Fruit fly (Drosophila melanogaster) whole organism, embryonic: Measurements from ENCODE around the gene caps.

Source experiments
- Antp ChIP-seq: fragments of 200-800 bp; sonication (Bioruptor generic); optimal IDR thresholded peaks from 3 replicates; lab custom pipeline; 2016; ENCODE audit warnings: missing biosample characterization, missing genetic modification characterization
- Asciz ChIP-seq: fragments of 200-800 bp; sonication (Bioruptor generic); optimal IDR thresholded peaks from 2 replicates; lab custom pipeline; 2017; ENCODE audit warnings: missing biosample characterization, mild to moderate bottlenecking, missing genetic modification characterization, missing genetic modification reagents
- C15 ChIP-seq: fragments of 200-800 bp; sonication (Bioruptor generic); IDR thresholded peaks from 3 replicates; pipeline ENCODE4 v1.3.6; 2022; ENCODE audit warnings: missing biosample characterization, missing genetic modification characterization
- CG11093 ChIP-seq: fragments of 200-800 bp; sonication (Bioruptor generic); IDR thresholded peaks from 3 replicates; pipeline ENCODE4 v1.3.6; 2022; ENCODE audit warnings: missing biosample characterization, missing genetic modification characterization
- CG11696 ChIP-seq: fragments of 200-800 bp; sonication (Bioruptor generic); IDR thresholded peaks from 2 replicates; pipeline ENCODE4 v1.3.6; 2022; ENCODE audit warnings: missing biosample characterization, missing genetic modification characterization
- CG14667 ChIP-seq: fragments of 200-800 bp; sonication (Bioruptor generic); IDR thresholded peaks from 2 replicates; pipeline ENCODE4 v1.3.6; 2022; ENCODE audit warnings: missing biosample characterization, missing genetic modification characterization
- CG14710 ChIP-seq: fragments of 200-800 bp; sonication (Bioruptor generic); optimal IDR thresholded peaks from 3 replicates; lab custom pipeline; 2019; ENCODE audit warnings: missing biosample characterization, mild to moderate bottlenecking, missing genetic modification characterization, moderate library complexity
- CG15601 ChIP-seq: fragments of 200-800 bp; sonication (Bioruptor generic); optimal IDR thresholded peaks from 3 replicates; lab custom pipeline; 2019; ENCODE audit warnings: missing biosample characterization, mild to moderate bottlenecking, missing genetic modification characterization, moderate library complexity
- CG17568 ChIP-seq: fragments of 200-800 bp; sonication (Bioruptor generic); optimal IDR thresholded peaks from 2 replicates; lab custom pipeline; 2018; ENCODE audit warnings: missing biosample characterization, mild to moderate bottlenecking, missing genetic modification characterization, moderate library complexity
- CG1792 ChIP-seq: fragments of 200-800 bp; sonication (Bioruptor generic); optimal IDR thresholded peaks from 2 replicates; lab custom pipeline; 2016; ENCODE audit warnings: missing biosample characterization, missing genetic modification characterization
- CG2120 ChIP-seq: fragments of 200-800 bp; sonication (Bioruptor generic); optimal IDR thresholded peaks from 3 replicates; lab custom pipeline; 2016; ENCODE audit warnings: missing biosample characterization, missing genetic modification characterization
- CG2202 ChIP-seq: fragments of 200-800 bp; sonication (Bioruptor generic); optimal IDR thresholded peaks from 2 replicates; lab custom pipeline; 2018; ENCODE audit warnings: missing biosample characterization, mild to moderate bottlenecking, missing genetic modification characterization
- CG4282 ChIP-seq: fragments of 200-800 bp; sonication (Bioruptor generic); optimal IDR thresholded peaks from 2 replicates; lab custom pipeline; 2016; ENCODE audit warnings: missing biosample characterization, missing genetic modification characterization
- CG43689 ChIP-seq: fragments of 200-800 bp; sonication (Bioruptor generic); IDR thresholded peaks from 2 replicates; pipeline ENCODE4 v1.3.6; 2022; ENCODE audit warnings: missing biosample characterization, missing genetic modification characterization
- CG4730 ChIP-seq: fragments of 200-800 bp; sonication (Bioruptor generic); IDR thresholded peaks from 2 replicates; pipeline ENCODE4 v1.3.6; 2022; ENCODE audit warnings: missing biosample characterization, missing genetic modification characterization
- CG4820 ChIP-seq: fragments of 200-800 bp; sonication (Bioruptor generic); optimal IDR thresholded peaks from 3 replicates; lab custom pipeline; 2016; ENCODE audit warnings: missing biosample characterization, missing genetic modification characterization
- CG7372 ChIP-seq: fragments of 200-800 bp; sonication (Bioruptor generic); IDR thresholded peaks from 2 replicates; pipeline ENCODE4 v1.3.6; 2022; ENCODE audit warnings: missing biosample characterization, missing genetic modification characterization
- CG8944 ChIP-seq: fragments of 200-800 bp; sonication (Bioruptor generic); optimal IDR thresholded peaks from 3 replicates; lab custom pipeline; 2016; ENCODE audit warnings: missing biosample characterization, missing genetic modification characterization
- CG9215 ChIP-seq: fragments of 200-800 bp; sonication (Bioruptor generic); IDR thresholded peaks from 2 replicates; pipeline ENCODE4 v1.3.6; 2022; ENCODE audit warnings: missing biosample characterization, missing genetic modification characterization
- CG9817 ChIP-seq: fragments of 200-800 bp; sonication (Bioruptor generic); optimal IDR thresholded peaks from 2 replicates; lab custom pipeline; 2018; ENCODE audit warnings: missing biosample characterization, mild to moderate bottlenecking, missing genetic modification characterization, moderate library complexity
- Chrac-16 ChIP-seq: fragments of 200-800 bp; sonication (Bioruptor generic); optimal IDR thresholded peaks from 3 replicates; lab custom pipeline; 2016; ENCODE audit warnings: missing biosample characterization, missing genetic modification characterization
- D19B ChIP-seq: fragments of 200-800 bp; sonication (Bioruptor generic); optimal IDR thresholded peaks from 2 replicates; lab custom pipeline; 2017; ENCODE audit warnings: missing biosample characterization, mild to moderate bottlenecking, missing genetic modification characterization
- Fer1 ChIP-seq: fragments of 200-800 bp; sonication (Bioruptor generic); optimal IDR thresholded peaks from 2 replicates; lab custom pipeline; 2017; ENCODE audit warnings: missing biosample characterization, mild to moderate bottlenecking, missing genetic modification characterization
- H15 ChIP-seq: fragments of 200-800 bp; sonication (Bioruptor generic); IDR thresholded peaks from 3 replicates; pipeline ENCODE4 v1.3.6; 2022; ENCODE audit warnings: missing biosample characterization, missing genetic modification characterization
- Hmx ChIP-seq: fragments of 200-800 bp; sonication (Bioruptor generic); optimal IDR thresholded peaks from 2 replicates; lab custom pipeline; 2016; ENCODE audit warnings: missing biosample characterization, missing genetic modification characterization
- MTF-1 ChIP-seq: fragments of 200-800 bp; sonication (Bioruptor generic); optimal IDR thresholded peaks from 2 replicates; lab custom pipeline; 2018; ENCODE audit warnings: missing biosample characterization, mild to moderate bottlenecking, missing genetic modification characterization, borderline replicate concordance
- Max ChIP-seq: fragments of 200-800 bp; sonication (Bioruptor generic); optimal IDR thresholded peaks from 2 replicates; lab custom pipeline; 2016; ENCODE audit warnings: missing biosample characterization, mild to moderate bottlenecking, missing genetic modification characterization
- Meics ChIP-seq: fragments of 200-800 bp; sonication (Bioruptor generic); optimal IDR thresholded peaks from 2 replicates; lab custom pipeline; 2017; ENCODE audit warnings: missing biosample characterization, mild to moderate bottlenecking, missing genetic modification characterization
- Mrtf ChIP-seq: fragments of 200-800 bp; sonication (Bioruptor generic); IDR thresholded peaks from 3 replicates; pipeline ENCODE4 v1.3.6; 2022; ENCODE audit warnings: missing biosample characterization, missing genetic modification characterization
- NC2α ChIP-seq: fragments of 200-800 bp; sonication (Bioruptor generic); optimal IDR thresholded peaks from 2 replicates; lab custom pipeline; 2016; ENCODE audit warnings: missing biosample characterization, missing genetic modification characterization
- Nf-YB ChIP-seq: fragments of 200-800 bp; sonication (Bioruptor generic); optimal IDR thresholded peaks from 3 replicates; lab custom pipeline; 2019; ENCODE audit warnings: missing biosample characterization, mild to moderate bottlenecking, missing genetic modification characterization, moderate library complexity
- Xbp1 ChIP-seq: fragments of 200-800 bp; sonication (Bioruptor generic); optimal IDR thresholded peaks from 3 replicates; lab custom pipeline; 2016; ENCODE audit warnings: missing biosample characterization, mild to moderate bottlenecking, missing genetic modification characterization
- ara ChIP-seq: fragments of 200-800 bp; sonication (Bioruptor generic); IDR thresholded peaks from 2 replicates; pipeline ENCODE4 v1.3.6; 2022; ENCODE audit warnings: missing biosample characterization, missing genetic modification characterization
- ato ChIP-seq: fragments of 200-800 bp; sonication (Bioruptor generic); IDR thresholded peaks from 2 replicates; pipeline ENCODE4 v1.3.6; 2022; ENCODE audit warnings: missing biosample characterization, missing genetic modification characterization; ENCODE audit not compliant: partially characterized antibody
- chinmo ChIP-seq: fragments of 200-800 bp; sonication (Bioruptor generic); IDR thresholded peaks from 4 replicates; pipeline ENCODE4 v1.3.6; 2022; ENCODE audit warnings: missing biosample characterization, missing genetic modification characterization; ENCODE audit not compliant: partially characterized antibody
- emc ChIP-seq: fragments of 200-800 bp; sonication (Bioruptor generic); optimal IDR thresholded peaks from 2 replicates; lab custom pipeline; 2016; ENCODE audit warnings: missing biosample characterization, missing genetic modification characterization
- gce ChIP-seq: fragments of 200-800 bp; sonication (Bioruptor generic); IDR thresholded peaks from 3 replicates; pipeline ENCODE4 v1.3.6; 2022; ENCODE audit warnings: missing biosample characterization, missing genetic modification characterization
- gfzf ChIP-seq: fragments of 200-800 bp; sonication (Bioruptor generic); optimal IDR thresholded peaks from 2 replicates; lab custom pipeline; 2016; ENCODE audit warnings: missing biosample characterization, mild to moderate bottlenecking, missing genetic modification characterization, moderate library complexity
- oc ChIP-seq: fragments of 200-800 bp; sonication (Bioruptor generic); optimal IDR thresholded peaks from 2 replicates; lab custom pipeline; 2018; ENCODE audit warnings: missing biosample characterization, mild to moderate bottlenecking, missing genetic modification characterization, moderate library complexity
- odd ChIP-seq: fragments of 200-800 bp; sonication (Bioruptor generic); optimal IDR thresholded peaks from 2 replicates; lab custom pipeline; 2017; ENCODE audit warnings: missing biosample characterization, mild to moderate bottlenecking, missing genetic modification characterization
- pan ChIP-seq, 4 experiments: fragments of >200 bp in 3 of 4; fragments of 200-800 bp in 1 of 4; sonication (Bioruptor generic) in 1 of 4; optimal IDR thresholded peaks in 3 of 4; IDR thresholded peaks in 1 of 4; 2 replicates each; pipeline versions ENCODE4 v1.3.6 to Lab custom; 2017 to 2022; ENCODE audit warnings: missing biosample characterization in 2 of 4, missing genetic modification characterization in 2 of 4, mixed read lengths in 1 of 4
- ranshi ChIP-seq: fragments of 200-800 bp; sonication (Bioruptor generic); IDR thresholded peaks from 2 replicates; pipeline ENCODE4 v1.3.6; 2022; ENCODE audit warnings: missing biosample characterization, missing genetic modification characterization
- ro ChIP-seq: fragments of 200-800 bp; sonication (Bioruptor generic); IDR thresholded peaks from 2 replicates; pipeline ENCODE4 v1.3.6; 2022; ENCODE audit warnings: missing biosample characterization, missing genetic modification characterization
- run ChIP-seq: fragments of 200-800 bp; sonication (Bioruptor generic); optimal IDR thresholded peaks from 3 replicates; lab custom pipeline; 2018; ENCODE audit warnings: missing biosample characterization, mild to moderate bottlenecking, missing genetic modification characterization
- sd ChIP-seq: fragments of 200-800 bp; sonication (Bioruptor generic); optimal IDR thresholded peaks from 3 replicates; lab custom pipeline; 2018; ENCODE audit warnings: missing biosample characterization, mild to moderate bottlenecking, missing genetic modification characterization, moderate library complexity
- shn ChIP-seq: fragments of 200-800 bp; sonication (Bioruptor generic); optimal IDR thresholded peaks from 3 replicates; lab custom pipeline; 2016; ENCODE audit warnings: missing biosample characterization, missing genetic modification characterization
- slbo ChIP-seq: fragments of 200-800 bp; sonication (Bioruptor generic); IDR thresholded peaks from 2 replicates; pipeline ENCODE4 v1.3.6; 2022; ENCODE audit warnings: missing biosample characterization, missing genetic modification characterization
- stc ChIP-seq: fragments of 200-800 bp; sonication (Bioruptor generic); IDR thresholded peaks from 2 replicates; pipeline ENCODE4 v1.3.6; 2022; ENCODE audit warnings: missing biosample characterization, missing genetic modification characterization
- vnd ChIP-seq: fragments of 200-800 bp; sonication (Bioruptor generic); IDR thresholded peaks from 3 replicates; pipeline ENCODE4 v1.3.6; 2022; ENCODE audit warnings: missing biosample characterization, missing genetic modification characterization; ENCODE audit not compliant: partially characterized antibody
- vvl ChIP-seq: fragments of 200-800 bp; sonication (Bioruptor generic); IDR thresholded peaks from 2 replicates; pipeline ENCODE4 v1.3.6; 2022; ENCODE audit warnings: missing biosample characterization, missing genetic modification characterization
- wdn ChIP-seq: fragments of 200-800 bp; sonication (Bioruptor generic); IDR thresholded peaks from 2 replicates; pipeline ENCODE4 v1.3.6; 2022; ENCODE audit warnings: missing biosample characterization, missing genetic modification characterization

caps gene

dm6 chr3L:13197551-13197950 is 30.9 kb upstream of the caps start (continued):
- peak; percentile 16; the same call in 1 of the 2 replicates for TF ChIP-seq ranshi (GFP tag; lab: Robert Waterston, UW)
- TF ChIP-seq Mrtf: peak; percentile 20; the same call in 2 of the 3 replicates
- TF ChIP-seq Chrac-16 (GFP tag; lab: Kevin White, UChicago): peak; percentile 23
- no peak for TF ChIP-seq CG9215 (GFP tag; lab: Robert Waterston, UW)
- TF ChIP-seq vvl: peak; percentile 69
- TF ChIP-seq stc (GFP tag; lab: Robert Waterston, UW): peak; percentile 59
- no peak for TF ChIP-seq D19B (GFP tag; lab: Kevin White, UChicago)
- TF ChIP-seq ato (GFP tag; lab: Robert Waterston, UW): no peak
- TF ChIP-seq Fer1 (GFP tag; lab: Kevin White, UChicago): peak; percentile 67
- TF ChIP-seq CG1792 (GFP tag; lab: Kevin White, UChicago): peak; percentile 30
- TF ChIP-seq ro (GFP tag; lab: Robert Waterston, UW): no peak
- TF ChIP-seq H15: peak; percentile 60; the same call in 1 of the 3 replicates
- TF ChIP-seq vnd (GFP tag; lab: Robert Waterston, UW): no peak
- peak; percentile 15 for TF ChIP-seq CG2202 (tag; lab: Kevin White, UChicago)
- TF ChIP-seq CG43689 (GFP tag; lab: Robert Waterston, UW): no peak
- no peak for TF ChIP-seq NC2α (GFP tag; lab: Kevin White, UChicago)
- no peak for TF ChIP-seq gfzf
- peak; percentile 66 for TF ChIP-seq CG4820 (GFP tag; lab: Kevin White, UChicago)
- peak; percentile 6; the same call in 1 of the 2 replicates for TF ChIP-seq CG14667 (GFP tag; lab: Robert Waterston, UW)
- TF ChIP-seq Asciz (GFP tag; lab: Kevin White, UChicago): peak; percentile 33
- TF ChIP-seq oc: peak; percentile 51
- TF ChIP-seq pan (optimal IDR thresholded peaks at IDR 0.05; lab: Kevin White, UChicago): no peak
- peak in 1 of 2 experiments; percentile 60 for TF ChIP-seq pan (GFP tag; optimal IDR thresholded peaks at IDR 0.05 in 1 of 2, IDR thresholded peaks at IDR 0.05 in 1 of 2)
- TF ChIP-seq CG11093 (GFP tag; lab: Robert Waterston, UW): peak; percentile 59; the same call in 1 of the 3 replicates
- TF ChIP-seq sd: no peak
- no peak for TF ChIP-seq C15 (GFP tag; lab: Robert Waterston, UW)
- TF ChIP-seq CG4730 (GFP tag; lab: Robert Waterston, UW): peak; percentile 24; the same call in 1 of the 2 replicates
- no peak for TF ChIP-seq CG7372 (GFP tag; lab: Robert Waterston, UW)
- TF ChIP-seq slbo (GFP tag; lab: Robert Waterston, UW): peak; percentile 41; the same call in 1 of the 2 replicates
- TF ChIP-seq MTF-1: peak; percentile 1
- TF ChIP-seq ara (GFP tag; lab: Robert Waterston, UW): peak; percentile 57
- no peak for TF ChIP-seq emc
- no peak for TF ChIP-seq CG9817 (tag; lab: Kevin White, UChicago)
- peak; percentile 62 for TF ChIP-seq CG14710 (tag; lab: Kevin White, UChicago)
- TF ChIP-seq run (tag; lab: Kevin White, UChicago): no peak
- TF ChIP-seq shn (GFP tag; lab: Kevin White, UChicago): no peak
- no peak for TF ChIP-seq CG17568 (GFP tag; lab: Kevin White, UChicago)
- no peak for TF ChIP-seq CG4282
- TF ChIP-seq Xbp1 (GFP tag; lab: Kevin White, UChicago): peak; percentile 38
- TF ChIP-seq Nf-YB (GFP tag; lab: Kevin White, UChicago): peak; percentile 36
- TF ChIP-seq gce (GFP tag; lab: Robert Waterston, UW): peak; percentile 35; the same call in 1 of the 3 replicates
- no peak for TF ChIP-seq CG8944 (GFP tag; lab: Kevin White, UChicago)
- no peak for TF ChIP-seq Hmx
- peak; percentile 30 for TF ChIP-seq Max (GFP tag; lab: Kevin White, UChicago)
- TF ChIP-seq CG11696 (GFP tag; lab: Robert Waterston, UW): no peak
- peak; percentile 38 for TF ChIP-seq Meics
- peak; percentile 68 for TF ChIP-seq CG15601 (tag; lab: Kevin White, UChicago)
- TF ChIP-seq wdn (GFP tag; lab: Robert Waterston, UW): no peak
- TF ChIP-seq Antp (GFP tag; lab: Kevin White, UChicago): no peak
- TF ChIP-seq chinmo (GFP tag; lab: Robert Waterston, UW): no peak
- TF ChIP-seq CG2120 (GFP tag; lab: Kevin White, UChicago): no peak
- TF ChIP-seq odd (GFP tag; lab: Kevin White, UChicago): no peak
